Fruit fly (Drosophila melanogaster) whole organism, embryonic: ENCODE results near the gene CG10376.

Experiments used
- Antp ChIP-seq: fragments of 200-800 bp; sonication (Bioruptor generic); optimal IDR thresholded peaks from 3 replicates; lab custom pipeline; 2016; ENCODE audit warnings: missing biosample characterization, missing genetic modification characterization
- CG11504 ChIP-seq: fragments of 200-800 bp; sonication (Bioruptor generic); optimal IDR thresholded peaks from 3 replicates; lab custom pipeline; 2019; ENCODE audit warnings: missing biosample characterization, mild to moderate bottlenecking, missing genetic modification characterization, moderate library complexity
- CG13287 ChIP-seq: fragments of 200-800 bp; sonication (Bioruptor generic); IDR thresholded peaks from 2 replicates; pipeline ENCODE4 v1.3.6; 2022; ENCODE audit warnings: missing biosample characterization, missing genetic modification characterization; ENCODE audit not compliant: partially characterized antibody
- CG15073 ChIP-seq: fragments of 200-800 bp; sonication (Bioruptor generic); optimal IDR thresholded peaks from 2 replicates; lab custom pipeline; 2016; ENCODE audit warnings: missing biosample characterization, missing genetic modification characterization
- CG1529 ChIP-seq: fragments of 200-800 bp; sonication (Bioruptor generic); optimal IDR thresholded peaks from 3 replicates; lab custom pipeline; 2018; ENCODE audit warnings: missing biosample characterization, missing genetic modification characterization
- CG15479 ChIP-seq: fragments of 200-800 bp; sonication (Bioruptor generic); optimal IDR thresholded peaks from 3 replicates; lab custom pipeline; 2019; ENCODE audit warnings: missing biosample characterization, mild to moderate bottlenecking, missing genetic modification characterization, moderate library complexity
- CG1832 ChIP-seq: fragments of 200-800 bp; sonication (Bioruptor generic); optimal IDR thresholded peaks from 2 replicates; lab custom pipeline; 2017; ENCODE audit warnings: missing biosample characterization, mild to moderate bottlenecking, missing genetic modification characterization, inconsistent platforms
- CG18619 ChIP-seq: fragments of 200-800 bp; sonication (Bioruptor generic); optimal IDR thresholded peaks from 3 replicates; lab custom pipeline; 2017; ENCODE audit warnings: missing biosample characterization, mild to moderate bottlenecking, missing genetic modification characterization
- CG2116 ChIP-seq: fragments of 200-800 bp; sonication (Bioruptor generic); optimal IDR thresholded peaks from 3 replicates; lab custom pipeline; 2018; ENCODE audit warnings: missing biosample characterization, mild to moderate bottlenecking, missing genetic modification characterization
- CG2120 ChIP-seq: fragments of 200-800 bp; sonication (Bioruptor generic); optimal IDR thresholded peaks from 3 replicates; lab custom pipeline; 2016; ENCODE audit warnings: missing biosample characterization, missing genetic modification characterization
- CG2202 ChIP-seq: fragments of 200-800 bp; sonication (Bioruptor generic); optimal IDR thresholded peaks from 2 replicates; lab custom pipeline; 2018; ENCODE audit warnings: missing biosample characterization, mild to moderate bottlenecking, missing genetic modification characterization
- CG2875 ChIP-seq: fragments of 200-800 bp; sonication (Bioruptor generic); optimal IDR thresholded peaks from 2 replicates; lab custom pipeline; 2017; ENCODE audit warnings: missing biosample characterization, mild to moderate bottlenecking, missing genetic modification characterization, missing genetic modification reagents
- CG3407 ChIP-seq: fragments of 200-800 bp; sonication (Bioruptor generic); optimal IDR thresholded peaks from 2 replicates; lab custom pipeline; 2018; ENCODE audit warnings: missing biosample characterization, mild to moderate bottlenecking, missing genetic modification characterization
- CG3847 ChIP-seq: fragments of 200-800 bp; sonication (Bioruptor generic); IDR thresholded peaks from 2 replicates; pipeline ENCODE4 v1.3.6; 2022; ENCODE audit warnings: missing biosample characterization, missing genetic modification characterization
- CG3995 ChIP-seq: fragments of 200-800 bp; sonication (Bioruptor generic); optimal IDR thresholded peaks from 3 replicates; lab custom pipeline; 2016; ENCODE audit warnings: missing biosample characterization, missing genetic modification characterization
- CG43689 ChIP-seq: fragments of 200-800 bp; sonication (Bioruptor generic); IDR thresholded peaks from 2 replicates; pipeline ENCODE4 v1.3.6; 2022; ENCODE audit warnings: missing biosample characterization, missing genetic modification characterization
- CG4404 ChIP-seq: fragments of 200-800 bp; sonication (Bioruptor generic); IDR thresholded peaks from 2 replicates; pipeline ENCODE4 v1.3.6; 2022; ENCODE audit warnings: missing biosample characterization, missing genetic modification characterization
- CG6254 ChIP-seq: fragments of 200-800 bp; sonication (Bioruptor generic); optimal IDR thresholded peaks from 3 replicates; lab custom pipeline; 2017; ENCODE audit warnings: mild to moderate bottlenecking, missing biosample characterization, missing genetic modification reagents, missing genetic modification characterization
- CG6813 ChIP-seq: fragments of 200-800 bp; sonication (Bioruptor generic); optimal IDR thresholded peaks from 2 replicates; lab custom pipeline; 2017; ENCODE audit warnings: missing biosample characterization, missing genetic modification characterization, mild to moderate bottlenecking, moderate library complexity, missing genetic modification reagents
- CG7839 ChIP-seq: fragments of 200-800 bp; sonication (Bioruptor generic); optimal IDR thresholded peaks from 3 replicates; lab custom pipeline; 2018; ENCODE audit warnings: missing biosample characterization, mild to moderate bottlenecking, missing genetic modification characterization, moderate library complexity
- CG8765 ChIP-seq: fragments of 200-800 bp; sonication (Bioruptor generic); IDR thresholded peaks from 2 replicates; pipeline ENCODE4 v1.3.6; 2022; ENCODE audit warnings: missing biosample characterization, missing genetic modification characterization
- CG9797 ChIP-seq: fragments of 200-800 bp; sonication (Bioruptor generic); optimal IDR thresholded peaks from 3 replicates; lab custom pipeline; 2018; ENCODE audit warnings: missing biosample characterization, mild to moderate bottlenecking, missing genetic modification characterization
- CHES-1-like ChIP-seq: fragments of 200-800 bp; sonication (Bioruptor generic); optimal IDR thresholded peaks from 2 replicates; lab custom pipeline; 2016; ENCODE audit warnings: missing biosample characterization, missing genetic modification characterization
- Camta ChIP-seq: fragments of 200-800 bp; sonication (Bioruptor generic); optimal IDR thresholded peaks from 2 replicates; lab custom pipeline; 2016; ENCODE audit warnings: missing biosample characterization, missing genetic modification characterization
- Dek ChIP-seq: fragments of 200-800 bp; sonication (Bioruptor generic); optimal IDR thresholded peaks from 3 replicates; lab custom pipeline; 2019; ENCODE audit warnings: missing biosample characterization, mild to moderate bottlenecking, missing genetic modification characterization, moderate library complexity
- Doc3 ChIP-seq: fragments of 200-800 bp; sonication (Bioruptor generic); IDR thresholded peaks from 3 replicates; pipeline ENCODE4 v1.3.6; 2022; ENCODE audit warnings: missing biosample characterization, missing genetic modification characterization; ENCODE audit not compliant: partially characterized antibody
- HmgD ChIP-seq: fragments of 200-800 bp; sonication (Bioruptor generic); optimal IDR thresholded peaks from 3 replicates; lab custom pipeline; 2016; ENCODE audit warnings: missing biosample characterization, missing genetic modification characterization
- Hr78 ChIP-seq, 2 experiments: fragments of 200-800 bp in 1 of 2; fragments of >200 bp in 1 of 2; sonication (Bioruptor generic) in 1 of 2; optimal IDR thresholded peaks; 2 replicates each; lab custom pipeline; 2017 to 2019; ENCODE audit warnings: missing biosample characterization in 2 of 2, missing genetic modification characterization in 2 of 2, mild to moderate bottlenecking in 1 of 2, moderate library complexity in 1 of 2
- Lim3 ChIP-seq: fragments of 200-800 bp; sonication (Bioruptor generic); IDR thresholded peaks from 2 replicates; pipeline ENCODE4 v1.3.6; 2022; ENCODE audit warnings: missing biosample characterization, missing genetic modification characterization
- MTF-1 ChIP-seq: fragments of 200-800 bp; sonication (Bioruptor generic); optimal IDR thresholded peaks from 2 replicates; lab custom pipeline; 2018; ENCODE audit warnings: missing biosample characterization, mild to moderate bottlenecking, missing genetic modification characterization, borderline replicate concordance
- NfI ChIP-seq: fragments of 200-800 bp; sonication (Bioruptor generic); optimal IDR thresholded peaks from 3 replicates; lab custom pipeline; 2018; ENCODE audit warnings: missing biosample characterization, mild to moderate bottlenecking, missing genetic modification characterization, moderate library complexity
- PHDP ChIP-seq: fragments of 200-800 bp; sonication (Bioruptor generic); optimal IDR thresholded peaks from 3 replicates; lab custom pipeline; 2018; ENCODE audit warnings: missing biosample characterization, mild to moderate bottlenecking, missing genetic modification characterization, moderate library complexity
- amos ChIP-seq: fragments of 200-800 bp; sonication (Bioruptor generic); IDR thresholded peaks from 2 replicates; pipeline ENCODE4 v1.3.6; 2022; ENCODE audit warnings: missing biosample characterization, missing genetic modification characterization; ENCODE audit not compliant: partially characterized antibody
- bab2 ChIP-seq: fragments of 200-800 bp; sonication (Bioruptor generic); optimal IDR thresholded peaks from 2 replicates; lab custom pipeline; 2016; ENCODE audit warnings: missing biosample characterization, missing genetic modification characterization
- fu2 ChIP-seq: fragments of 200-800 bp; sonication (Bioruptor generic); optimal IDR thresholded peaks from 2 replicates; lab custom pipeline; 2016; ENCODE audit warnings: missing biosample characterization, missing genetic modification characterization
- gfzf ChIP-seq: fragments of 200-800 bp; sonication (Bioruptor generic); optimal IDR thresholded peaks from 2 replicates; lab custom pipeline; 2016; ENCODE audit warnings: missing biosample characterization, mild to moderate bottlenecking, missing genetic modification characterization, moderate library complexity
- gsb-n ChIP-seq: fragments of 200-800 bp; sonication (Bioruptor generic); optimal IDR thresholded peaks from 3 replicates; lab custom pipeline; 2018; ENCODE audit warnings: missing biosample characterization, mild to moderate bottlenecking, missing genetic modification characterization
- gt ChIP-seq: fragments of 200-800 bp; sonication (Bioruptor generic); IDR thresholded peaks from 2 replicates; pipeline ENCODE4 v1.3.6; 2022; ENCODE audit warnings: missing biosample characterization, missing genetic modification characterization
- kah ChIP-seq: fragments of 200-800 bp; sonication (Bioruptor generic); optimal IDR thresholded peaks from 2 replicates; lab custom pipeline; 2018; ENCODE audit warnings: missing biosample characterization, mild to moderate bottlenecking, missing genetic modification characterization
- nmo ChIP-seq: fragments of 200-800 bp; sonication (Bioruptor generic); optimal IDR thresholded peaks from 2 replicates; lab custom pipeline; 2018; ENCODE audit warnings: missing biosample characterization, mild to moderate bottlenecking, missing genetic modification characterization, moderate library complexity
- pan ChIP-seq, 4 experiments: fragments of >200 bp in 3 of 4; fragments of 200-800 bp in 1 of 4; sonication (Bioruptor generic) in 1 of 4; optimal IDR thresholded peaks in 3 of 4; IDR thresholded peaks in 1 of 4; 2 replicates each; pipeline versions ENCODE4 v1.3.6 to Lab custom; 2017 to 2022; ENCODE audit warnings: missing biosample characterization in 2 of 4, missing genetic modification characterization in 2 of 4, mixed read lengths in 1 of 4
- peb ChIP-seq: fragments of 200-800 bp; sonication (Bioruptor generic); IDR thresholded peaks from 2 replicates; pipeline ENCODE4 v1.3.6; 2022; ENCODE audit warnings: missing biosample characterization, missing genetic modification characterization
- psq ChIP-seq: fragments of 200-800 bp; sonication (Bioruptor generic); optimal IDR thresholded peaks from 2 replicates; lab custom pipeline; 2017; ENCODE audit warnings: missing biosample characterization, missing genetic modification characterization
- ro ChIP-seq: fragments of 200-800 bp; sonication (Bioruptor generic); IDR thresholded peaks from 2 replicates; pipeline ENCODE4 v1.3.6; 2022; ENCODE audit warnings: missing biosample characterization, missing genetic modification characterization
- run ChIP-seq: fragments of 200-800 bp; sonication (Bioruptor generic); optimal IDR thresholded peaks from 3 replicates; lab custom pipeline; 2018; ENCODE audit warnings: missing biosample characterization, mild to moderate bottlenecking, missing genetic modification characterization
- salm ChIP-seq: fragments of 200-800 bp; sonication (Bioruptor generic); optimal IDR thresholded peaks from 2 replicates; lab custom pipeline; 2018; ENCODE audit warnings: missing biosample characterization, mild to moderate bottlenecking, missing genetic modification characterization
- sc ChIP-seq, 3 experiments: fragments of >200 bp in 2 of 3; fragments of 200-800 bp in 1 of 3; sonication (Bioruptor generic) in 1 of 3; optimal IDR thresholded peaks; 2 replicates in 2 of 3; 3 replicates in 1 of 3; lab custom pipeline; 2017; ENCODE audit warnings: mild to moderate bottlenecking in 1 of 3, missing biosample characterization in 1 of 3, missing genetic modification characterization in 1 of 3, missing genetic modification reagents in 1 of 3
- ssp ChIP-seq: fragments of 200-800 bp; sonication (Bioruptor generic); IDR thresholded peaks from 2 replicates; pipeline ENCODE4 v1.3.6; 2022; ENCODE audit warnings: missing biosample characterization, missing genetic modification characterization
- tin ChIP-seq: fragments of 200-800 bp; sonication (Bioruptor generic); optimal IDR thresholded peaks from 3 replicates; lab custom pipeline; 2016; ENCODE audit warnings: missing biosample characterization, missing genetic modification characterization
- zen ChIP-seq: fragments of 200-800 bp; sonication (Bioruptor generic); optimal IDR thresholded peaks from 3 replicates; lab custom pipeline; 2018; ENCODE audit warnings: missing biosample characterization, mild to moderate bottlenecking, missing genetic modification characterization, moderate library complexity

Gene CG10376

DNA sequence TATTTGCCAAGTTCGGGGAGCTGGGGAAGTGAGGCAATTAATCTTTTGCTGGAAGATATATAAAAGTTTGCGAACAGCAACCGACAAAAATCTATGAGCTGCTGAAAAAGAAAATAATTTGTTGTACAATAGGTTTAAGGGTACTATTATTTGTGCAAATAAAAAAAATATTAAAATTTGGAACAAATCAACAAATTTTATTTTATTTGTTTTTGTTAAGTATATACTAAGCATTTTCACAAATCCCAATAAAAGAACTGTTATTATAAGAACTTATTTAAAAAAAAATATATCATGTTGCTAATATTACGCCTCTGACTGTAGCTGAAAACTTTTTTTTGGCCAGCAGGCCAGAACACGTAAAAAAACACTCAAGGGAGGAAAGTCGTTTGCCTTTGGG, 44.8 kb downstream of the CG10376 start (continued):
- TF ChIP-seq gfzf (GFP tag; lab: Kevin White, UChicago), result no peak
- no peak for TF ChIP-seq zen (tag; lab: Kevin White, UChicago)
- no peak for TF ChIP-seq ssp
- no peak for TF ChIP-seq Doc3 (GFP tag; lab: Robert Waterston, UW)
- no peak for TF ChIP-seq PHDP (tag; lab: Kevin White, UChicago)
- TF ChIP-seq CG9797 (GFP tag; lab: Kevin White, UChicago), result no peak
- no peak for TF ChIP-seq psq
- no peak for TF ChIP-seq peb (GFP tag; lab: Robert Waterston, UW)
- TF ChIP-seq Dek (tag; lab: Kevin White, UChicago), result no peak
- no peak for TF ChIP-seq Camta
- TF ChIP-seq sc (optimal IDR thresholded peaks at IDR 0.05; lab: Kevin White, UChicago), result no peak
- no peak for TF ChIP-seq sc (GFP tag; optimal IDR thresholded peaks at IDR 0.05; lab: Kevin White, UChicago)
- no peak for TF ChIP-seq CG43689 (GFP tag; lab: Robert Waterston, UW)
- peak; percentile 72 for TF ChIP-seq CG11504 (tag; lab: Kevin White, UChicago)
- no peak for TF ChIP-seq gsb-n
- no peak for TF ChIP-seq CG13287 (GFP tag; lab: Robert Waterston, UW)
- TF ChIP-seq CG2202 (tag; lab: Kevin White, UChicago), result no peak
- TF ChIP-seq run, result no peak
- no peak for TF ChIP-seq CG3407 (GFP tag; lab: Kevin White, UChicago)
- TF ChIP-seq ro (GFP tag; lab: Robert Waterston, UW), result no peak
- no peak for TF ChIP-seq Hr78 (GFP tag; optimal IDR thresholded peaks at IDR 0.05; lab: Kevin White, UChicago)
- TF ChIP-seq kah, result no peak
- no peak for TF ChIP-seq salm (tag; lab: Kevin White, UChicago)
- no peak for TF ChIP-seq NfI (GFP tag; lab: Kevin White, UChicago)
- no peak for TF ChIP-seq CG15479
- no peak for TF ChIP-seq CHES-1-like (GFP tag; lab: Kevin White, UChicago)
- no peak for TF ChIP-seq amos
- peak; percentile 9 for TF ChIP-seq CG18619 (GFP tag; lab: Kevin White, UChicago)
- TF ChIP-seq CG1832 (GFP tag; lab: Kevin White, UChicago), result no peak
- TF ChIP-seq fu2 (GFP tag; lab: Kevin White, UChicago), result no peak
- TF ChIP-seq nmo (GFP tag; lab: Kevin White, UChicago), result peak; percentile 38
- TF ChIP-seq CG7839 (tag; lab: Kevin White, UChicago), result peak; percentile 64
- TF ChIP-seq CG2875 (GFP tag; lab: Kevin White, UChicago), result no peak
- no peak for TF ChIP-seq CG3847
- peak; percentile 28 for TF ChIP-seq CG2120 (GFP tag; lab: Kevin White, UChicago)
- no peak for TF ChIP-seq CG1529
- TF ChIP-seq CG2116 (GFP tag; lab: Kevin White, UChicago), result no peak
- no peak for TF ChIP-seq HmgD (GFP tag; lab: Kevin White, UChicago)
- TF ChIP-seq CG3995 (GFP tag; lab: Kevin White, UChicago), result no peak
- TF ChIP-seq CG6254 (GFP tag; lab: Kevin White, UChicago), result no peak
- TF ChIP-seq MTF-1, result no peak
- TF ChIP-seq Lim3 (GFP tag; lab: Robert Waterston, UW), result no peak
- TF ChIP-seq CG6813 (GFP tag; lab: Kevin White, UChicago), result peak; percentile 28
- TF ChIP-seq CG15073, result no peak
- TF ChIP-seq tin (GFP tag; lab: Kevin White, UChicago), result no peak
- TF ChIP-seq Antp (GFP tag; lab: Kevin White, UChicago), result no peak
- no peak for TF ChIP-seq pan (optimal IDR thresholded peaks at IDR 0.05; lab: Kevin White, UChicago)
- peak in 1 of 2 experiments; percentile 40 for TF ChIP-seq pan (GFP tag; optimal IDR thresholded peaks at IDR 0.05 in 1 of 2, IDR thresholded peaks at IDR 0.05 in 1 of 2)
- no peak for TF ChIP-seq gt (GFP tag; lab: Robert Waterston, UW)
- TF ChIP-seq CG4404 (GFP tag; lab: Robert Waterston, UW), result no peak
- TF ChIP-seq bab2 (GFP tag; lab: Kevin White, UChicago), result no peak
- no peak for TF ChIP-seq CG8765 (GFP tag; lab: Robert Waterston, UW)
